Fruit fly (Drosophila melanogaster) Kc167 (cell line): ENCODE measurements around the gene Dic4.

Experiments
- psq ChIP-seq: fragments of >200 bp; optimal IDR thresholded peaks from 2 replicates; lab custom pipeline; 2017; ENCODE audit warnings: missing external identifiers
- ttk ChIP-seq: sonication (Bioruptor generic); optimal IDR thresholded peaks from 2 replicates; lab custom pipeline; 2017; ENCODE audit warnings: missing external identifiers

dm6 chr3L:18723172-18723571 is 25.0 kb upstream of the Dic4 start, which contains the start of gene CG12477:
- TF ChIP-seq ttk (lab: Kevin White, UChicago): no peak
- no peak for TF ChIP-seq psq (lab: Kevin White, UChicago)
